Fruit fly (Drosophila melanogaster) whole organism, pupa: ENCODE results near the gene brm.

Experiments used
- CG8301 ChIP-seq: fragments of 200-800 bp; sonication (Bioruptor generic); optimal IDR thresholded peaks from 2 replicates; lab custom pipeline; 2018; ENCODE audit warnings: missing biosample characterization, mild to moderate bottlenecking, missing genetic modification characterization
- D1 ChIP-seq: fragments of 200-800 bp; sonication (Bioruptor generic); optimal IDR thresholded peaks from 2 replicates; lab custom pipeline; 2018; ENCODE audit warnings: missing biosample characterization, mild to moderate bottlenecking, missing genetic modification characterization, moderate library complexity
- fd96Ca ChIP-seq: fragments of 200-800 bp; sonication (Bioruptor generic); IDR thresholded peaks from 3 replicates; pipeline ENCODE4 v1.3.6; 2022; ENCODE audit warnings: missing biosample characterization, missing genetic modification characterization

DNA sequence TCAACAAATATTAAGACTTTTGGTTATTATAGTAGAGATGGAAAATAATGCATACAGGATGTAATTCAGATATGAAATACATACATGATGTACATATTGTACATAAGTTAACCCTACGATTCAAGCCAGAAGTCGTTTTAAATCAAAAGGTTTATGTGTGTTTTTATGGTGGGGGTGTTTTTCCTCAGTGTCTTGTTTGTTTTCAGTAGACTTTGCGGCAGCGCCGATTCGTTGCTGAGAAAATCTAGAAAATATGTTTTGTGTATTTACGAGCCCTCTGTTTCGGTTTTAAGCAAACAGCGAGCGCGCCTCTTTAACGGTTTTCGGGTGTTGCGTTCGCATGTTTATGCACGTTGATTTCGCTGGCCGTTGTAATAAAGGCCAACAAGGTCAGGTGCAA lies 28.8 kb downstream of the brm start:
- TF ChIP-seq fd96Ca (GFP tag; lab: Robert Waterston, UW) (no peak), D1 (tag; lab: Kevin White, UChicago) (no peak), CG8301 (no peak)
